Worm (Caenorhabditis elegans): ENCODE results near the gene pnn-1.

DNA sequence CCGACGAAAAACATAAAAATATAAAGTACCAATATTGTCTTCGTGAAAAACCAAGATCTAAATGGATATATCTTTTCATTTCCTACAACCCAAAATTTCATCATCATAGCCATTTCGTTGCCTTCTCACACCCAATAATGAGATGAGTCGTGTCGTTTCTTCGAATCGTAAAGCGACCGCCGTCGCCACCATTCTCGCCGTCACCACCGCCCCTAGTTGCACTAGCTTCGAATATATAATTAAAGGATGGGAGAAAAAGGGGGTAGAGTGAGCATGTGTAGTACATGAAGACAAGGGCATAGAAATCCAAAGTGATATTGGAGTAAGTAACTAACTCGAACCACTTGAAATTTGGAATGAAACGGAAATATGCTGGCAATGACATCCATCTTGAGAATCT lies 51.4 kb downstream of the pnn-1 start:
- TF ChIP-seq cog-1 (tag; optimal IDR thresholded peaks at IDR 0.05) (no peak), ref-1 (GFP tag; conservative IDR thresholded peaks at IDR 0.05) (no peak)
